Worm (Caenorhabditis elegans): ENCODE measurements around the gene W08E12.6.

Gene W08E12.6

ce11 chrIV:3305575-3305974 is 7.2 kb downstream of the W08E12.6 start, which contains the start of gene W08E12.2:
Gene W08E12.2, plus strand, starts transcription at chrIV:3305875.
- TF ChIP-seq fkh-8 (tag; optimal IDR thresholded peaks at IDR 0.05), result no peak
- no peak for TF ChIP-seq efl-1 (optimal IDR thresholded peaks at IDR 0.05)
- TF ChIP-seq efl-1 (GFP tag; optimal IDR thresholded peaks at IDR 0.05 in 1 of 2), result peak in 1 of 2 experiments; percentile 24
- no peak for TF ChIP-seq C16A3.4 (tag; optimal IDR thresholded peaks at IDR 0.05)
- no peak for TF ChIP-seq C04F5.9 (tag; optimal IDR thresholded peaks at IDR 0.05)
- no peak for TF ChIP-seq jun-1 (tag; optimal IDR thresholded peaks at IDR 0.05)
- TF ChIP-seq nhr-28 (tag; optimal IDR thresholded peaks at IDR 0.05), result no peak
- no peak for TF ChIP-seq nhr-47 (tag; optimal IDR thresholded peaks at IDR 0.05)
- TF ChIP-seq ceh-63 (GFP tag; optimal IDR thresholded peaks at IDR 0.05), result no peak
- TF ChIP-seq aly-2 (tag; optimal IDR thresholded peaks at IDR 0.05), result no peak

- TF ChIP-seq nhr-20 (tag; optimal IDR thresholded peaks at IDR 0.05), result no peak
- no peak for TF ChIP-seq nhr-19 (GFP tag; conservative IDR thresholded peaks at IDR 0.05)
- TF ChIP-seq mep-1 (tag; optimal IDR thresholded peaks at IDR 0.05), result no peak
Observed at ce11 chrIV:3307463-3307862, 9.1 kb downstream of the W08E12.6 start, which contains the start of gene W08E12.9. Gene W08E12.9, minus strand, starts transcription at chrIV:3307563.

ce11 chrIV:3308885-3309284 is 10.5 kb downstream of the W08E12.6 start:
- TF ChIP-seq efl-1 (optimal IDR thresholded peaks at IDR 0.05) (no peak), efl-1 (GFP tag; optimal IDR thresholded peaks at IDR 0.05 in 1 of 2) (peak in 1 of 2 experiments; percentile 94), lir-3 (tag; optimal IDR thresholded peaks at IDR 0.05; ENCODE audit: poor library complexity) (no peak), fkh-10 (GFP tag; optimal IDR thresholded peaks at IDR 0.05) (no peak)

- TF ChIP-seq pqm-1 (tag; optimal IDR thresholded peaks at IDR 0.05) (peak; percentile 87), elt-2 (tag; optimal IDR thresholded peaks at IDR 0.05) (peak; percentile 88), Y116A8C.19 (tag; optimal IDR thresholded peaks at IDR 0.05; ENCODE audit: borderline replicate concordance) (no peak)
Observed at ce11 chrIV:3310662-3311219, 12.3 kb downstream of the W08E12.6 start.

ce11 chrIV:3311243-3311642 is 12.8 kb downstream of the W08E12.6 start, which contains the start of gene zip-11:
Gene zip-11, plus strand, starts transcription at chrIV:3311276.
- TF ChIP-seq C34B4.2 (tag; optimal IDR thresholded peaks at IDR 0.05) (no peak), grh-1 (GFP tag; IDR thresholded peaks at IDR 0.05) (peak; percentile 62), lin-39 (tag; optimal IDR thresholded peaks at IDR 0.05) (no peak), nhr-237 (tag; optimal IDR thresholded peaks at IDR 0.05) (no peak), lin-35 (GFP tag; optimal IDR thresholded peaks at IDR 0.05) (peak; percentile 35 to 47), rnt-1 (tag; optimal IDR thresholded peaks at IDR 0.05) (peak; percentile 91), skn-1 (tag; optimal IDR thresholded peaks at IDR 0.05) (peak; percentile 9), hlh-4 (tag; optimal IDR thresholded peaks at IDR 0.05) (no peak), unc-86 (tag; optimal IDR thresholded peaks at IDR 0.05) (peak; percentile 22), nhr-77 (tag; optimal IDR thresholded peaks at IDR 0.05) (peak; percentile 16), Y116A8C.19 (tag; optimal IDR thresholded peaks at IDR 0.05; ENCODE audit: borderline replicate concordance) (no peak), elt-3 (tag; optimal IDR thresholded peaks at IDR 0.05) (peak in 2 of 6 experiments; percentile 34 to 39), alr-1 (tag; optimal IDR thresholded peaks at IDR 0.05; ENCODE audit: borderline replicate concordance) (no peak), sup-37 (GFP tag; optimal IDR thresholded peaks at IDR 0.05) (peak; percentile 41), pqm-1 (tag; optimal IDR thresholded peaks at IDR 0.05) (no peak), tlp-1 (tag; optimal IDR thresholded peaks at IDR 0.05) (no peak), egl-13 (tag; optimal IDR thresholded peaks at IDR 0.05) (no peak), nhr-71 (tag; optimal IDR thresholded peaks at IDR 0.05) (peak; percentile 84), blmp-1 (tag; optimal IDR thresholded peaks at IDR 0.05) (peak; percentile 68), efl-3 (GFP tag; optimal IDR thresholded peaks at IDR 0.05) (no peak), dsc-1 (tag; optimal IDR thresholded peaks at IDR 0.05) (peak; percentile 29), nhr-19 (GFP tag; conservative IDR thresholded peaks at IDR 0.05) (peak; percentile 77), nhr-11 (tag; optimal IDR thresholded peaks at IDR 0.05) (no peak), lir-3 (tag; optimal IDR thresholded peaks at IDR 0.05; ENCODE audit: poor library complexity) (no peak), vab-15 (tag; optimal IDR thresholded peaks at IDR 0.05) (no peak), zip-4 (GFP tag; optimal IDR thresholded peaks at IDR 0.05) (no peak), ceh-90 (tag; optimal IDR thresholded peaks at IDR 0.05) (no peak), ama-1 (optimal IDR thresholded peaks at IDR 0.05) (no peak), pax-3 (tag; optimal IDR thresholded peaks at IDR 0.05) (no peak), ztf-11 (tag; optimal IDR thresholded peaks at IDR 0.05) (peak in 1 of 2 experiments; percentile 45), unc-98 (GFP tag; IDR thresholded peaks at IDR 0.05) (peak; percentile 28; the same call in 1 of the 2 replicates)
